Worm (Caenorhabditis elegans): ENCODE measurements around the gene unc-69.
A peak's percentile ranks its signal among the peaks of the same experiment; 100 is the strongest.

Gene unc-69

ce11 chrIII:10330372-10331062 lies 11.8 kb downstream of the unc-69 start, which contains the start of gene nex-2 (continued):
- no peak for TF ChIP-seq F57C9.4 (tag; optimal IDR thresholded peaks at IDR 0.05)
- TF ChIP-seq aptf-3 (GFP tag; IDR thresholded peaks at IDR 0.05): no peak
- no peak for TF ChIP-seq T07F8.4 (tag; optimal IDR thresholded peaks at IDR 0.05)
- peak; percentile 83 for TF ChIP-seq madf-8 (GFP tag; conservative IDR thresholded peaks at IDR 0.05)
- TF ChIP-seq madf-6 (GFP tag; IDR thresholded peaks at IDR 0.05): peak; percentile 89
- TF ChIP-seq ccch-3 (GFP tag; optimal IDR thresholded peaks at IDR 0.05): no peak
- TF ChIP-seq gei-17 (GFP tag; optimal IDR thresholded peaks at IDR 0.05): no peak
- no peak for TF ChIP-seq F39B2.1 (GFP tag; IDR thresholded peaks at IDR 0.05)
- no peak for TF ChIP-seq athp-1 (tag; optimal IDR thresholded peaks at IDR 0.05)
- no peak for TF ChIP-seq Y95B8A.8 (GFP tag; IDR thresholded peaks at IDR 0.05)
- TF ChIP-seq zfh-2 (GFP tag; conservative IDR thresholded peaks at IDR 0.05): no peak
- no peak for TF ChIP-seq egrh-3 (GFP tag; IDR thresholded peaks at IDR 0.05)
- no peak for TF ChIP-seq B0261.1 (tag; optimal IDR thresholded peaks at IDR 0.05)
- no peak for TF ChIP-seq repo-1 (tag; optimal IDR thresholded peaks at IDR 0.05)
- no peak for TF ChIP-seq akir-1 (GFP tag; optimal IDR thresholded peaks at IDR 0.05)
- peak; percentile 67 for TF ChIP-seq F33H1.4 (GFP tag; IDR thresholded peaks at IDR 0.05)

- TF ChIP-seq lin-35 (GFP tag; optimal IDR thresholded peaks at IDR 0.05) (peak in 1 of 3 experiments; percentile 11), madf-6 (GFP tag; IDR thresholded peaks at IDR 0.05) (no peak), ceh-27 (GFP tag; optimal IDR thresholded peaks at IDR 0.05) (no peak), tbx-9 (tag; optimal IDR thresholded peaks at IDR 0.05; ENCODE audit: borderline replicate concordance) (peak; percentile 56), hsf-1 (GFP tag; IDR thresholded peaks at IDR 0.05) (peak; percentile 70; the same call in 1 of the 2 replicates), mes-4 (tag; optimal IDR thresholded peaks at IDR 0.05) (no peak), sptf-2 (GFP tag; optimal IDR thresholded peaks at IDR 0.05) (no peak), attf-5 (GFP tag; optimal IDR thresholded peaks at IDR 0.05) (peak; percentile 6), cebp-1 (GFP tag; IDR thresholded peaks at IDR 0.05) (peak; percentile 64; the same call in 1 of the 2 replicates), cebp-1 (tag; optimal IDR thresholded peaks at IDR 0.05) (peak; percentile 94), B0336.3 (GFP tag; IDR thresholded peaks at IDR 0.05) (0 out of 2 replicates have a peak, but pooled peaks have one; percentile 29), nfyb-1 (GFP tag; IDR thresholded peaks at IDR 0.05) (0 out of 2 replicates have a peak, but pooled peaks have one; percentile 37)
Observed at ce11 chrIII:10331232-10331631, 12.5 kb downstream of the unc-69 start.

ce11 chrIII:10332560-10332959 lies 13.8 kb downstream of the unc-69 start, which contains the start of gene T07C4.12:
T07C4.12 (minus strand) TSS chrIII:10332660.
- no peak for TF ChIP-seq F23B12.7 (tag; optimal IDR thresholded peaks at IDR 0.05; ENCODE audit: insufficient read depth)
- no peak for TF ChIP-seq lsy-27 (tag; optimal IDR thresholded peaks at IDR 0.05; ENCODE audit: borderline replicate concordance, insufficient read depth)
- no peak for TF ChIP-seq ekl-4 (GFP tag; IDR thresholded peaks at IDR 0.05)
- TF ChIP-seq nfya-1 (tag; optimal IDR thresholded peaks at IDR 0.05; ENCODE audit: borderline replicate concordance, insufficient read depth): no peak
- TF ChIP-seq T07F8.4 (tag; optimal IDR thresholded peaks at IDR 0.05): no peak
- no peak for TF ChIP-seq tlf-1 (GFP tag; optimal IDR thresholded peaks at IDR 0.05)
- no peak for TF ChIP-seq hlh-12 (tag; optimal IDR thresholded peaks at IDR 0.05)

Data from whole organism, young adult.